Worm (Caenorhabditis elegans): ENCODE data around the gene F59E11.6.

F59E11.6 gene

DNA sequence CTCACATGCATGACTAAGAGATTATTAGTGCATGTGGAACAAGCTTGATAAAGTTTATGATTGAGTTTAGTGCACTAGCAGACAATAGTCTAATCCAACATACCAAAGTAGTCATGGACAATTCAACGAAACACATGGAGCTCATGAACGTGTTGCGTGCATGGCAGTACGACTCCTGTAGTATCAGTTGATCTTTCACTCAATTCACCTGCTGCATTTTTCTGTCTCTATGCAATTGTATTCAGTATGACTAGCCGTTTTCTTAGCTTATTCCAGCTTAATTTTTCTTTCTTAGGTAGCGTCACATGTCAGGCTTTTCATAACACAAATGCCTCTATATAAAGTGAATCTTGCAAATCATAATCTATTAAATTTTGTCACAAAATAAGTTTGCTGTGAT is 11.7 kb downstream of the F59E11.6 start, which contains the start of gene srx-1:
TSS of gene srx-1 (plus strand) at position 382 of the 400 bp plus-strand sequence.
- TF ChIP-seq ZK546.5 (tag; optimal IDR thresholded peaks at IDR 0.05) (no peak), mbf-1 (tag; optimal IDR thresholded peaks at IDR 0.05) (no peak), ztf-1 (GFP tag; conservative IDR thresholded peaks at IDR 0.05) (no peak), egl-27 (tag; optimal IDR thresholded peaks at IDR 0.05) (no peak), skn-1 (tag; optimal IDR thresholded peaks at IDR 0.05) (no peak), nhr-10 (tag; optimal IDR thresholded peaks at IDR 0.05) (no peak), sem-4 (tag; optimal IDR thresholded peaks at IDR 0.05) (no peak), gmeb-1 (tag; optimal IDR thresholded peaks at IDR 0.05) (no peak), C34F6.9 (tag; optimal IDR thresholded peaks at IDR 0.05) (no peak)

DNA sequence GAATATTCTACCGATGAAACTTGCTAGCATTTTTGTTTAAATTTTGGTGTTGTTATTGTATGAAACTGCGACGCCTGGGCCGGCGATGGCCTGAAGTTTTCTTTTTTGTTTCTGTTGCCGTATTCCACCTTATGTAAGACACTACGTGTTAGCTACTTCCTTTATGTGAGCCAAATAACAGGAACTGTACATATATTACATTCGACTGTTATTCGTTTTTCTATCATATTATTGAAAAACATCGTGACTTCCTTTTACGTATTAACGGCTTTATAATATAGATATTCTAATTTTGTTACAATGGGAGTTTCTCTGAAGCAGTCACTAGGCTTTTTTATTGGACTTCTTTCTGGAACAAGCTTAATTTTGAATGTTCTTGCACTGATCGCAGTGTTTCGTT is 13.7 kb downstream of the F59E11.6 start, which contains the start of gene srx-3:
TSS of gene srx-3 (plus strand) at position 301 of the 400 bp plus-strand sequence.
- TF ChIP-seq lin-13 (GFP tag; optimal IDR thresholded peaks at IDR 0.05) (no peak), peb-1 (tag; optimal IDR thresholded peaks at IDR 0.05) (no peak), nhr-77 (tag; optimal IDR thresholded peaks at IDR 0.05) (no peak), ceh-16 (tag; optimal IDR thresholded peaks at IDR 0.05) (no peak), nhr-6 (tag; optimal IDR thresholded peaks at IDR 0.05) (no peak), ZK546.5 (tag; optimal IDR thresholded peaks at IDR 0.05) (no peak), lsy-2 (tag; optimal IDR thresholded peaks at IDR 0.05) (no peak), nhr-10 (tag; optimal IDR thresholded peaks at IDR 0.05) (no peak)

- TF ChIP-seq ztf-4 (tag; optimal IDR thresholded peaks at IDR 0.05) (no peak), ZK546.5 (tag; optimal IDR thresholded peaks at IDR 0.05) (no peak), nhr-11 (tag; optimal IDR thresholded peaks at IDR 0.05) (no peak), F13H6.1 (tag; optimal IDR thresholded peaks at IDR 0.05) (no peak), sem-4 (tag; optimal IDR thresholded peaks at IDR 0.05) (no peak), snpc-4 (tag; optimal IDR thresholded peaks at IDR 0.05) (no peak), R02D3.7 (tag; optimal IDR thresholded peaks at IDR 0.05) (no peak), dmd-4 (tag; optimal IDR thresholded peaks at IDR 0.05) (no peak), fos-1 (tag; optimal IDR thresholded peaks at IDR 0.05) (no peak), egl-27 (tag; optimal IDR thresholded peaks at IDR 0.05) (no peak), ztf-1 (GFP tag; conservative IDR thresholded peaks at IDR 0.05) (no peak), elt-3 (tag; optimal IDR thresholded peaks at IDR 0.05) (no peak), ceh-82 (tag; optimal IDR thresholded peaks at IDR 0.05) (no peak), blmp-1 (tag; optimal IDR thresholded peaks at IDR 0.05; ENCODE audit: insufficient read depth) (no peak), mab-5 (tag; optimal IDR thresholded peaks at IDR 0.05) (no peak), lin-13 (GFP tag; optimal IDR thresholded peaks at IDR 0.05) (no peak), ztf-11 (tag; optimal IDR thresholded peaks at IDR 0.05) (no peak)
These were observed 17.6 kb downstream of the F59E11.6 start, which contains the start of gene srx-2 for ce11 chrV:9009175-9009574. srx-2 (plus strand) TSS chrV:9009475.

DNA sequence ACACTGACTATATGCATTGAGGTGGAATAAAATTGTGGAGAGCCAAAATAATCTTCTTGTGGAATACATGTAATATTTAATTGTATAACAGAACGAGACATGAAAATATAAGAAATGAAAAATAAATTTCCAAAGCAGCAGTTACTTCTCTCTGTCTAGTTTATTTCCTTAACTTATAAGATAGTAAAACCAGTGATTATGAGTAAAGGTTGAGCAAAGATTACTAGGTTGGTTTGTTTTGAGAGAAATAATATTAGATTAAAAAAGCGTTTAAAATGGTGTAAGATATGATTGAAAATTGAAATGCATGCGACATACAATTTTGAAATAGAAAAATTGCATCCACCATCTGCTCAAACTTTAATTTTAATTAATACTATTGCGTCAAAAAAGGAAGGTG is 22.2 kb downstream of the F59E11.6 start, which contains the start of gene srh-201:
TSS of gene srh-201 (minus strand) at position 101 of the 400 bp plus-strand sequence.
- no peak for TF ChIP-seq peb-1 (tag; optimal IDR thresholded peaks at IDR 0.05)
- no peak for TF ChIP-seq snpc-4 (tag; optimal IDR thresholded peaks at IDR 0.05)
- TF ChIP-seq fos-1 (tag; optimal IDR thresholded peaks at IDR 0.05), result no peak
- TF ChIP-seq ztf-1 (GFP tag; conservative IDR thresholded peaks at IDR 0.05), result no peak
- no peak for TF ChIP-seq blmp-1 (tag; optimal IDR thresholded peaks at IDR 0.05; ENCODE audit: insufficient read depth)
- TF ChIP-seq nhr-12 (tag; optimal IDR thresholded peaks at IDR 0.05), result no peak
- TF ChIP-seq R02D3.7 (tag; optimal IDR thresholded peaks at IDR 0.05), result no peak
- TF ChIP-seq aly-2 (tag; optimal IDR thresholded peaks at IDR 0.05), result no peak
- no peak for TF ChIP-seq mdl-1 (tag; optimal IDR thresholded peaks at IDR 0.05)
- no peak for TF ChIP-seq gmeb-1 (tag; optimal IDR thresholded peaks at IDR 0.05)
- TF ChIP-seq ama-1 (optimal IDR thresholded peaks at IDR 0.05), result no peak
- no peak for TF ChIP-seq unc-55 (GFP tag; optimal IDR thresholded peaks at IDR 0.05)
- no peak for TF ChIP-seq ztf-11 (tag; optimal IDR thresholded peaks at IDR 0.05)
- no peak for TF ChIP-seq alr-1 (tag; optimal IDR thresholded peaks at IDR 0.05)
- no peak for TF ChIP-seq zag-1 (tag; optimal IDR thresholded peaks at IDR 0.05)
- no peak for TF ChIP-seq sem-4 (tag; optimal IDR thresholded peaks at IDR 0.05)
- no peak for TF ChIP-seq nhr-237 (tag; optimal IDR thresholded peaks at IDR 0.05)
- TF ChIP-seq nhr-21 (tag; optimal IDR thresholded peaks at IDR 0.05), result no peak

DNA sequence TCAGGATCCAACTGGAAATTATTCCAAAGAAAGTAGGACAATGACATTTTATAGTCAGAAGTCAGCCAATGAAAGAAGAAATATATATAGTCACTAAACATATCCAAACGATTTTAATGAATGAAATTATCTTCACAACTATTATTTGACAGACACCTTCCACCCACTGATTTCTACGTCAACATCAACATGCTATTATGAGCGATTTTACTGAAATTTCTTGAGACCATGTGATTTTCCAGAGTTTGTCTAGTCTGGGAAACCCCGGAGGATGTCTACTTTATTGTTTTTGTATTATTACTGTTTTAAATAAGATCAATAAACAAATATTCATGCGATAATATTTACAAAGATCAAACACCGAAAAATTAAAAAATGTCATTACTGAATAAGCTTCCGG is 24.0 kb downstream of the F59E11.6 start, which contains the start of gene srt-18:
TSS of gene srt-18 (minus strand) at position 101 of the 400 bp plus-strand sequence.
- no peak for TF ChIP-seq peb-1 (tag; optimal IDR thresholded peaks at IDR 0.05)
- TF ChIP-seq lin-11 (tag; optimal IDR thresholded peaks at IDR 0.05), result no peak
- TF ChIP-seq skn-1 (tag; optimal IDR thresholded peaks at IDR 0.05), result no peak
- no peak for TF ChIP-seq blmp-1 (tag; optimal IDR thresholded peaks at IDR 0.05; ENCODE audit: insufficient read depth)
- TF ChIP-seq ztf-11 (tag; optimal IDR thresholded peaks at IDR 0.05), result no peak
- no peak for TF ChIP-seq nhr-11 (tag; optimal IDR thresholded peaks at IDR 0.05)
